Fruit fly (Drosophila melanogaster) Kc167 (cell line): ENCODE data around the gene CG32523.

Source experiments
- Myc ChIP-seq: fragments of >200 bp; optimal IDR thresholded peaks from 2 replicates; lab custom pipeline; 2017; ENCODE audit warnings: missing external identifiers
- Sin3A ChIP-seq: fragments of >200 bp; optimal IDR thresholded peaks from 2 replicates; lab custom pipeline; 2018; ENCODE audit warnings: missing external identifiers
- h ChIP-seq: fragments of >200 bp; optimal IDR thresholded peaks from 3 replicates; lab custom pipeline; 2018; ENCODE audit warnings: missing external identifiers
- insv ChIP-seq: fragments of >200 bp; optimal IDR thresholded peaks from 3 replicates; lab custom pipeline; 2018; ENCODE audit warnings: missing external identifiers
- psq ChIP-seq: fragments of >200 bp; optimal IDR thresholded peaks from 2 replicates; lab custom pipeline; 2017; ENCODE audit warnings: missing external identifiers
- ttk ChIP-seq: sonication (Bioruptor generic); optimal IDR thresholded peaks from 2 replicates; lab custom pipeline; 2017; ENCODE audit warnings: missing external identifiers

- TF ChIP-seq h (no peak), insv (lab: Kevin White, UChicago) (no peak), Sin3A (lab: Kevin White, UChicago) (no peak), ttk (lab: Kevin White, UChicago) (no peak), psq (lab: Kevin White, UChicago) (no peak), Myc (no peak)
These were observed 33.4 kb downstream of the CG32523 start, which contains the start of gene CG1722 for dm6 chrX:21251048-21251447.
